Fruit fly (Drosophila melanogaster) whole organism, embryonic: ENCODE measurements around the gene CG17598.

Experiments used
- BEAF-32 ChIP-seq: fragments of 200-800 bp; sonication (Bioruptor generic); optimal IDR thresholded peaks from 3 replicates; lab custom pipeline; 2017; ENCODE audit warnings: missing biosample characterization, missing genetic modification characterization, mild to moderate bottlenecking, moderate library complexity, missing genetic modification reagents
- Bgb ChIP-seq: fragments of 200-800 bp; sonication (Bioruptor generic); IDR thresholded peaks from 2 replicates; pipeline ENCODE4 v1.3.6; 2022; ENCODE audit warnings: missing biosample characterization, missing genetic modification characterization; ENCODE audit not compliant: partially characterized antibody
- CG10147 ChIP-seq: fragments of 200-800 bp; sonication (Bioruptor generic); optimal IDR thresholded peaks from 2 replicates; lab custom pipeline; 2019; ENCODE audit warnings: missing biosample characterization, mild to moderate bottlenecking, missing genetic modification characterization, moderate library complexity
- CG10321 ChIP-seq: fragments of 200-800 bp; sonication (Bioruptor generic); IDR thresholded peaks from 2 replicates; pipeline ENCODE4 v1.3.6; 2022; ENCODE audit warnings: missing biosample characterization, missing genetic modification characterization
- CG10462 ChIP-seq: fragments of 200-800 bp; sonication (Bioruptor generic); optimal IDR thresholded peaks from 2 replicates; lab custom pipeline; 2016; ENCODE audit warnings: missing biosample characterization, missing genetic modification characterization
- CG13775 ChIP-seq: fragments of 200-800 bp; sonication (Bioruptor generic); optimal IDR thresholded peaks from 3 replicates; lab custom pipeline; 2017; ENCODE audit warnings: missing biosample characterization, mild to moderate bottlenecking, missing genetic modification characterization
- CG14441 ChIP-seq: fragments of 200-800 bp; sonication (Bioruptor generic); IDR thresholded peaks from 2 replicates; pipeline ENCODE4 v1.3.6; 2022; ENCODE audit warnings: missing biosample characterization, missing genetic modification characterization
- CG16779 ChIP-seq: fragments of 200-800 bp; sonication (Bioruptor generic); IDR thresholded peaks from 2 replicates; pipeline ENCODE4 v1.3.6; 2022; ENCODE audit warnings: missing biosample characterization, missing genetic modification characterization
- CG2199 ChIP-seq: fragments of 200-800 bp; sonication (Bioruptor generic); IDR thresholded peaks from 3 replicates; pipeline ENCODE4 v1.3.6; 2022; ENCODE audit warnings: missing biosample characterization, missing genetic modification characterization
- CG3065 ChIP-seq: fragments of 200-800 bp; sonication (Bioruptor generic); optimal IDR thresholded peaks from 2 replicates; lab custom pipeline; 2016; ENCODE audit warnings: missing biosample characterization, missing genetic modification characterization
- CG31224 ChIP-seq: fragments of 200-800 bp; sonication (Bioruptor generic); IDR thresholded peaks from 2 replicates; pipeline ENCODE4 v1.3.6; 2022; ENCODE audit warnings: missing biosample characterization, missing genetic modification characterization
- CG34376 ChIP-seq: fragments of 200-800 bp; sonication (Bioruptor generic); optimal IDR thresholded peaks from 2 replicates; lab custom pipeline; 2018; ENCODE audit warnings: missing biosample characterization, mild to moderate bottlenecking, missing genetic modification characterization
- CG3726 ChIP-seq: fragments of 200-800 bp; sonication (Bioruptor generic); IDR thresholded peaks from 3 replicates; pipeline ENCODE4, ENCODE4 v1.3.6; 2022; ENCODE audit warnings: missing biosample characterization, missing genetic modification characterization
- CG4820 ChIP-seq: fragments of 200-800 bp; sonication (Bioruptor generic); optimal IDR thresholded peaks from 3 replicates; lab custom pipeline; 2016; ENCODE audit warnings: missing biosample characterization, missing genetic modification characterization
- CG6791 ChIP-seq: fragments of 200-800 bp; sonication (Bioruptor generic); IDR thresholded peaks from 3 replicates; pipeline ENCODE4 v1.3.6; 2022; ENCODE audit warnings: missing biosample characterization, missing genetic modification characterization; ENCODE audit not compliant: partially characterized antibody
- CG8944 ChIP-seq: fragments of 200-800 bp; sonication (Bioruptor generic); optimal IDR thresholded peaks from 3 replicates; lab custom pipeline; 2016; ENCODE audit warnings: missing biosample characterization, missing genetic modification characterization
- CG9215 ChIP-seq: fragments of 200-800 bp; sonication (Bioruptor generic); IDR thresholded peaks from 2 replicates; pipeline ENCODE4 v1.3.6; 2022; ENCODE audit warnings: missing biosample characterization, missing genetic modification characterization
- CG9932 ChIP-seq: fragments of 200-800 bp; sonication (Bioruptor generic); IDR thresholded peaks from 2 replicates; pipeline ENCODE4 v1.3.6; 2022; ENCODE audit warnings: missing biosample characterization, missing genetic modification characterization
- D19B ChIP-seq: fragments of 200-800 bp; sonication (Bioruptor generic); optimal IDR thresholded peaks from 2 replicates; lab custom pipeline; 2017; ENCODE audit warnings: missing biosample characterization, mild to moderate bottlenecking, missing genetic modification characterization
- Dbx ChIP-seq: fragments of 200-800 bp; sonication (Bioruptor generic); IDR thresholded peaks from 3 replicates; pipeline ENCODE4 v1.3.6; 2022; ENCODE audit warnings: missing biosample characterization, missing genetic modification characterization
- Deaf1 ChIP-seq: fragments of 200-800 bp; optimal IDR thresholded peaks from 3 replicates; lab custom pipeline; 2019; ENCODE audit warnings: missing biosample characterization, mild to moderate bottlenecking, missing genetic modification characterization, moderate library complexity
- Dip3 ChIP-seq: fragments of 200-800 bp; sonication (Bioruptor generic); optimal IDR thresholded peaks from 3 replicates; lab custom pipeline; 2016; ENCODE audit warnings: missing biosample characterization, missing genetic modification characterization
- Drgx ChIP-seq: fragments of 200-800 bp; sonication (Bioruptor generic); IDR thresholded peaks from 2 replicates; pipeline ENCODE4 v1.3.6; 2022; ENCODE audit warnings: missing biosample characterization, missing genetic modification characterization
- GATAe ChIP-seq: fragments of 200-800 bp; sonication (Bioruptor generic); conservative IDR thresholded peaks from 2 replicates; pipeline ENCODE4 v1.3.6; 2022; ENCODE audit warnings: missing biosample characterization, missing genetic modification characterization
- HLH4C ChIP-seq: fragments of 200-800 bp; sonication (Bioruptor generic); IDR thresholded peaks from 3 replicates; pipeline ENCODE4 v1.3.6; 2022; ENCODE audit warnings: missing biosample characterization, missing genetic modification characterization; ENCODE audit not compliant: partially characterized antibody
- HmgD ChIP-seq: fragments of 200-800 bp; sonication (Bioruptor generic); optimal IDR thresholded peaks from 3 replicates; lab custom pipeline; 2016; ENCODE audit warnings: missing biosample characterization, missing genetic modification characterization
- Hr51 ChIP-seq, 2 experiments: fragments of 200-800 bp; sonication (Bioruptor generic); optimal IDR thresholded peaks; 2 replicates in 1 of 2; 3 replicates in 1 of 2; lab custom pipeline; 2016 to 2018; ENCODE audit warnings: missing biosample characterization in 2 of 2, missing genetic modification characterization in 2 of 2, mild to moderate bottlenecking in 1 of 2, moderate library complexity in 1 of 2
- Hsf ChIP-seq: fragments of 200-800 bp; sonication (Bioruptor generic); optimal IDR thresholded peaks from 3 replicates; lab custom pipeline; 2016; ENCODE audit warnings: missing biosample characterization, missing genetic modification characterization
- NK7.1 ChIP-seq: fragments of 200-800 bp; sonication (Bioruptor generic); optimal IDR thresholded peaks from 3 replicates; lab custom pipeline; 2016; ENCODE audit warnings: missing biosample characterization, missing genetic modification characterization
- Oaz ChIP-seq: fragments of 200-800 bp; sonication (Bioruptor generic); IDR thresholded peaks from 2 replicates; pipeline ENCODE4 v1.3.6; 2022; ENCODE audit warnings: missing biosample characterization, missing genetic modification characterization
- Ssrp ChIP-seq: fragments of 200-800 bp; sonication (Bioruptor generic); optimal IDR thresholded peaks from 2 replicates; lab custom pipeline; 2018; ENCODE audit warnings: missing biosample characterization, mild to moderate bottlenecking, missing genetic modification characterization, moderate library complexity
- TFAM ChIP-seq: fragments of 200-800 bp; sonication (Bioruptor generic); optimal IDR thresholded peaks from 2 replicates; lab custom pipeline; 2017; ENCODE audit warnings: missing biosample characterization, missing genetic modification characterization, inconsistent platforms
- Xrp1 ChIP-seq: fragments of 200-800 bp; sonication (Bioruptor generic); IDR thresholded peaks from 2 replicates; pipeline ENCODE4 v1.3.6; 2022; ENCODE audit warnings: missing biosample characterization, missing genetic modification characterization
- abd-A ChIP-seq: fragments of 200-800 bp; sonication (Bioruptor generic); optimal IDR thresholded peaks from 3 replicates; lab custom pipeline; 2019; ENCODE audit warnings: missing biosample characterization, mild to moderate bottlenecking, missing genetic modification characterization, moderate library complexity
- ash1 ChIP-seq: fragments of 200-800 bp; sonication (Bioruptor generic); optimal IDR thresholded peaks from 2 replicates; lab custom pipeline; 2018; ENCODE audit warnings: missing biosample characterization, mild to moderate bottlenecking, missing genetic modification characterization
- btn ChIP-seq: fragments of 200-800 bp; sonication (Bioruptor generic); optimal IDR thresholded peaks from 2 replicates; lab custom pipeline; 2016; ENCODE audit warnings: missing biosample characterization, missing genetic modification characterization
- cg ChIP-seq: fragments of 200-800 bp; sonication (Bioruptor generic); optimal IDR thresholded peaks from 3 replicates; lab custom pipeline; 2019; ENCODE audit warnings: missing biosample characterization, mild to moderate bottlenecking, missing genetic modification characterization, moderate library complexity
- corto ChIP-seq: fragments of 200-800 bp; sonication (Bioruptor generic); optimal IDR thresholded peaks from 2 replicates; lab custom pipeline; 2016; ENCODE audit warnings: missing biosample characterization, mild to moderate bottlenecking, missing genetic modification characterization, moderate library complexity
- esg ChIP-seq: fragments of 200-800 bp; sonication (Bioruptor generic); conservative IDR thresholded peaks from 2 replicates; pipeline ENCODE4 v1.3.6; 2022; ENCODE audit warnings: missing biosample characterization, missing genetic modification characterization
- fd102C ChIP-seq: fragments of 200-800 bp; sonication (Bioruptor generic); optimal IDR thresholded peaks from 2 replicates; lab custom pipeline; 2018; ENCODE audit warnings: missing biosample characterization, mild to moderate bottlenecking, missing genetic modification characterization, moderate library complexity
- gsb ChIP-seq: fragments of 200-800 bp; sonication (Bioruptor generic); IDR thresholded peaks from 2 replicates; pipeline ENCODE4 v1.3.6; 2022; ENCODE audit warnings: missing biosample characterization, missing genetic modification characterization
- hth ChIP-seq: fragments of >200 bp; optimal IDR thresholded peaks from 2 replicates; lab custom pipeline; 2017; ENCODE audit warnings: inconsistent platforms
- jigr1 ChIP-seq: fragments of 200-800 bp; sonication (Bioruptor generic); IDR thresholded peaks from 3 replicates; pipeline ENCODE4 v1.3.6; 2022; ENCODE audit warnings: missing biosample characterization, missing genetic modification characterization
- kah ChIP-seq: fragments of 200-800 bp; sonication (Bioruptor generic); optimal IDR thresholded peaks from 2 replicates; lab custom pipeline; 2018; ENCODE audit warnings: missing biosample characterization, mild to moderate bottlenecking, missing genetic modification characterization
- lbe ChIP-seq: fragments of 200-800 bp; sonication (Bioruptor generic); optimal IDR thresholded peaks from 2 replicates; lab custom pipeline; 2016; ENCODE audit warnings: missing biosample characterization, mild to moderate bottlenecking, missing genetic modification characterization
- mirr ChIP-seq: fragments of 200-800 bp; sonication (Bioruptor generic); optimal IDR thresholded peaks from 3 replicates; lab custom pipeline; 2018; ENCODE audit warnings: missing biosample characterization, mild to moderate bottlenecking, missing genetic modification characterization
- row ChIP-seq: fragments of 200-800 bp; sonication (Bioruptor generic); IDR thresholded peaks from 3 replicates; pipeline ENCODE4 v1.3.6; 2022; ENCODE audit warnings: missing biosample characterization, missing genetic modification characterization
- trh ChIP-seq: fragments of 200-800 bp; sonication (Bioruptor generic); optimal IDR thresholded peaks from 2 replicates; lab custom pipeline; 2016; ENCODE audit warnings: missing biosample characterization, missing genetic modification characterization
- z ChIP-seq: fragments of 200-800 bp; sonication (Bioruptor generic); IDR thresholded peaks from 3 replicates; pipeline ENCODE4 v1.3.6; 2022; ENCODE audit warnings: missing biosample characterization, missing genetic modification characterization
- zen2 ChIP-seq: fragments of 200-800 bp; sonication (Bioruptor generic); IDR thresholded peaks from 3 replicates; pipeline ENCODE4 v1.3.6; 2022; ENCODE audit warnings: missing biosample characterization, missing genetic modification characterization; ENCODE audit not compliant: partially characterized antibody

CG17598 gene

DNA sequence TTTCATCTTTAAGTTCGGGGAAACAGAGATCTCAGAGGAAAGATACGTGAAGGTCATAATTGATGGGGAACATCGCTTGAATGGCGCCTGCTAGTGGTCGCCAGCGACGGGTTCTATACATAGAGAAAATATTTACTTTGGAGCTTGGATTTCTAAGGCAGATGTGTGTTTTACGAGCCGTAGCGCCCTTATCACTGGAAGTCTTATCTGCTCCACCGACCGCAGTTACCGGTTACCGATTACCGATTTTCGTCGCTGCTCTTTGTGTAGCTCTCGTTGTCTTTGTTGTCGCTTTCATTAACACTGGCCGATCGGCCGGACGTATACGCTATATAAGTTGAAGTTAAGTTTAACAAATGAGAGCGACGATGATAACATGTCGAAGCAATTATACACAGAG lies 49.6 kb downstream of the CG17598 start (continued):
- TF ChIP-seq Dip3, result no peak
- no peak for TF ChIP-seq hth (lab: Kevin White, UChicago)
- no peak for TF ChIP-seq btn (GFP tag; lab: Kevin White, UChicago)
- TF ChIP-seq Drgx, result no peak
- no peak for TF ChIP-seq CG13775 (GFP tag; lab: Kevin White, UChicago)
- peak; percentile 39; the same call in 1 of the 2 replicates for TF ChIP-seq GATAe (GFP tag; lab: Robert Waterston, UW)
- no peak for TF ChIP-seq CG9215 (GFP tag; lab: Robert Waterston, UW)
- no peak for TF ChIP-seq HmgD (GFP tag; lab: Kevin White, UChicago)
- TF ChIP-seq CG16779 (GFP tag; lab: Robert Waterston, UW), result no peak
- no peak for TF ChIP-seq trh
- TF ChIP-seq NK7.1 (GFP tag; lab: Kevin White, UChicago), result no peak
- TF ChIP-seq CG14441, result no peak
- peak; percentile 89 for TF ChIP-seq CG2199
- no peak for TF ChIP-seq CG8944
- peak; percentile 55 for TF ChIP-seq mirr (GFP tag; lab: Kevin White, UChicago)
- peak; percentile 71 for TF ChIP-seq Deaf1 (tag; lab: Kevin White, UChicago)
- TF ChIP-seq kah (GFP tag; lab: Kevin White, UChicago), result no peak
- TF ChIP-seq Xrp1 (GFP tag; lab: Robert Waterston, UW), result 0 out of 2 replicates have a peak, but pooled peaks have one; percentile 4
- no peak for TF ChIP-seq corto (GFP tag; lab: Kevin White, UChicago)
- TF ChIP-seq CG31224 (GFP tag; lab: Robert Waterston, UW), result no peak
- no peak for TF ChIP-seq Hsf (GFP tag; lab: Kevin White, UChicago)
- TF ChIP-seq ash1 (GFP tag; lab: Kevin White, UChicago), result no peak
- TF ChIP-seq Bgb, result no peak
- TF ChIP-seq jigr1 (GFP tag; lab: Robert Waterston, UW), result no peak
- no peak for TF ChIP-seq CG6791 (GFP tag; lab: Robert Waterston, UW)
- TF ChIP-seq CG3726 (GFP tag; lab: Robert Waterston, UW), result no peak
- no peak for TF ChIP-seq Ssrp (tag; lab: Kevin White, UChicago)
- TF ChIP-seq cg, result no peak
- TF ChIP-seq gsb (GFP tag; lab: Robert Waterston, UW), result no peak
- peak; percentile 71 for TF ChIP-seq CG34376 (GFP tag; lab: Kevin White, UChicago)
- no peak for TF ChIP-seq CG10147 (GFP tag; lab: Kevin White, UChicago)
- TF ChIP-seq row (GFP tag; lab: Robert Waterston, UW), result no peak

DNA sequence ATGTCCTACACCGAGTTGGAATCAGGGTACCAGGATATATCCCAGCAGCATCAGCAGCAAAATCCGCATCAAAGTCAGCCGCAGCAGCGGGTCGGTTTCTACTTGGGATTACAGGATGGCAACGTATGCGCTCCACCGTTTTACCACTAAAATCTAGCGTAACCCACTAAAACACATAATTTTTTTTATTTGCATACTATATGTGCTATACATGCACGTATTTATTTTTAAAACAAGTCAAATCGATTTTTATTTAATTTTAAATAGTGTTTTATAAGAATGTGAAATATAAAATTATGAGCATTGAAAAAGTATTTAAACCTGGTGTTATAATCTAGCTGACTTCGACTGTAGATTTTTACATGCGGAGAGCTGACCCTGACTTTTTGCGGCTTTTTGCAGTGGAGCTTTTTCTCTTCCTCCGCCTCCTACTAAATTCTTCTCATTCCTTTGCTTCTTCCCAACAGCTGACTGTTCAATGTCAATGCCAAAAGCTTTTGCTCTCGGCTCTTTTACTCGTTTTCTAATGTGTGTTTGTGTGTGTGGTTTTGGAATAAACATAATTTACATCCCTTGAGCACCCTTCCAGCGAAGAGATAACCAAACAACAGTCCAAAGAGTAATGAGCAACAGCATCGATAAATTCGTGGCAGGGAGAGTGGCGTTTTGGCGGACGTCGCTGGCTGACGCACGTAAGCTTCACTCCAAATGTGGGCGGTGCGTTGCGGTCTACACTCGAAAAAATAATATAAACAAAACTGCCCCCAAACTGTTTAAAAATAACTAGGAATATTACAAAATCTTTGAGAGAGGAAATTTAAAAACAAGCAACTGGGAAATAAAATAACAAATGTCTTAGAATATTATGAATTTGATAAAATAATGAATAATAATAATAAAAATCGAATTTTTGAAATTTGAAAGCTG lies 52.3 kb downstream of the CG17598 start:
- TF ChIP-seq CG4820 (GFP tag; lab: Kevin White, UChicago), result no peak
- TF ChIP-seq Hr51 (GFP tag; optimal IDR thresholded peaks at IDR 0.05; lab: Kevin White, UChicago), result peak in 1 of 2 experiments; percentile 62
- no peak for TF ChIP-seq BEAF-32 (GFP tag; lab: Kevin White, UChicago)
- no peak for TF ChIP-seq TFAM (GFP tag; lab: Kevin White, UChicago)
- TF ChIP-seq CG3065 (GFP tag; lab: Kevin White, UChicago), result no peak
- TF ChIP-seq Bgb, result no peak
- TF ChIP-seq CG9932 (GFP tag; lab: Robert Waterston, UW), result peak; percentile 38
- TF ChIP-seq lbe (GFP tag; lab: Kevin White, UChicago), result no peak
- no peak for TF ChIP-seq esg (GFP tag; lab: Robert Waterston, UW)
- peak; percentile 20 for TF ChIP-seq Ssrp (tag; lab: Kevin White, UChicago)
- no peak for TF ChIP-seq HLH4C
- no peak for TF ChIP-seq CG10462 (GFP tag; lab: Kevin White, UChicago)
- TF ChIP-seq Oaz, result no peak
- TF ChIP-seq fd102C (GFP tag; lab: Kevin White, UChicago), result no peak
- no peak for TF ChIP-seq z
- 0 out of 3 replicates have a peak, but pooled peaks have one; percentile 14 for TF ChIP-seq zen2 (GFP tag; lab: Robert Waterston, UW)
- peak; percentile 48; the same call in 2 of the 3 replicates for TF ChIP-seq Dbx
- no peak for TF ChIP-seq D19B (GFP tag; lab: Kevin White, UChicago)
- TF ChIP-seq CG14441, result peak; percentile 46
- peak; percentile 87 for TF ChIP-seq abd-A (tag; lab: Kevin White, UChicago)
- TF ChIP-seq CG10321 (GFP tag; lab: Robert Waterston, UW), result no peak
